Fruit fly (Drosophila melanogaster): ENCODE data around the gene CG6800.
A peak's percentile ranks its signal among the peaks of the same experiment; 100 is the strongest.

CG6800 gene

dm6 chr3R:21753974-21754373 is 22.0 kb upstream of the CG6800 start, which contains the start of gene CG31198:
Gene CG31198 (plus strand): TSS chr3R:21754324.
- no peak for TF ChIP-seq CG17801 (GFP tag; optimal IDR thresholded peaks at IDR 0.05; ENCODE audit: partially characterized antibody)

dm6 chr3R:21757550-21757949 is 18.4 kb upstream of the CG6800 start:
- no peak for TF ChIP-seq CG17801 (GFP tag; optimal IDR thresholded peaks at IDR 0.05; ENCODE audit: partially characterized antibody)

dm6 chr3R:21758145-21758856 is 17.6 kb upstream of the CG6800 start, which contains the start of gene CG42335:
Gene CG42335 (plus strand): TSS chr3R:21758764.
- no peak for TF ChIP-seq CG17801 (GFP tag; optimal IDR thresholded peaks at IDR 0.05; ENCODE audit: partially characterized antibody)

dm6 chr3R:21769218-21769617 is 6.7 kb upstream of the CG6800 start, which contains the start of gene Burs:
Gene Burs (plus strand): TSS chr3R:21769518.
- TF ChIP-seq CG17801 (GFP tag; optimal IDR thresholded peaks at IDR 0.05; ENCODE audit: partially characterized antibody) = no peak

dm6 chr3R:21777660-21778059 is 1.7 kb downstream of the CG6800 start, which contains the start of gene Polr1H:
Gene Polr1H (minus strand): TSS chr3R:21777847.
- TF ChIP-seq CG17801 (GFP tag; optimal IDR thresholded peaks at IDR 0.05; ENCODE audit: partially characterized antibody) = no peak

- TF ChIP-seq CG17801 (GFP tag; optimal IDR thresholded peaks at IDR 0.05; ENCODE audit: partially characterized antibody) = no peak
Observed at dm6 chr3R:21780086-21780485, 4.1 kb downstream of the CG6800 start.

dm6 chr3R:21781448-21781847 is 5.5 kb downstream of the CG6800 start:
- no peak for TF ChIP-seq CG17801 (GFP tag; optimal IDR thresholded peaks at IDR 0.05; ENCODE audit: partially characterized antibody)

- no peak for TF ChIP-seq CG17801 (GFP tag; optimal IDR thresholded peaks at IDR 0.05; ENCODE audit: partially characterized antibody)
Observed at dm6 chr3R:21782295-21782922, 6.5 kb downstream of the CG6800 start, which contains the start of gene tsl. Gene tsl (minus strand): TSS chr3R:21782536.

dm6 chr3R:21790392-21790791 is 14.5 kb downstream of the CG6800 start:
- no peak for TF ChIP-seq CG17801 (GFP tag; optimal IDR thresholded peaks at IDR 0.05; ENCODE audit: partially characterized antibody)

dm6 chr3R:21793760-21794159 is 17.8 kb downstream of the CG6800 start:
- TF ChIP-seq CG17801 (GFP tag; optimal IDR thresholded peaks at IDR 0.05; ENCODE audit: partially characterized antibody) = no peak

dm6 chr3R:21807264-21807663 is 31.3 kb downstream of the CG6800 start:
- TF ChIP-seq CG17801 (GFP tag; optimal IDR thresholded peaks at IDR 0.05; ENCODE audit: partially characterized antibody) = no peak

dm6 chr3R:21808622-21809347 is 32.8 kb downstream of the CG6800 start:
- no peak for TF ChIP-seq CG17801 (GFP tag; optimal IDR thresholded peaks at IDR 0.05; ENCODE audit: partially characterized antibody)

- peak; percentile 18 for TF ChIP-seq CG17801 (GFP tag; optimal IDR thresholded peaks at IDR 0.05; ENCODE audit: partially characterized antibody)
Observed at dm6 chr3R:21821684-21822561, 46.0 kb downstream of the CG6800 start.

- no peak for TF ChIP-seq CG17801 (GFP tag; optimal IDR thresholded peaks at IDR 0.05; ENCODE audit: partially characterized antibody)
Observed at dm6 chr3R:21822562-21822933, 46.6 kb downstream of the CG6800 start, which contains the start of gene CASK. Gene CASK (minus strand): TSS chr3R:21822674.

dm6 chr3R:21823076-21823475 is 47.1 kb downstream of the CG6800 start:
- no peak for TF ChIP-seq CG17801 (GFP tag; optimal IDR thresholded peaks at IDR 0.05; ENCODE audit: partially characterized antibody)

Data from ovary, adult (tissue).